Fruit fly (Drosophila melanogaster): ENCODE results near the gene ND-51.
A peak's percentile ranks its signal among the peaks of the same experiment; 100 is the strongest.

Gene ND-51

dm6 chr2L:6076143-6076542 lies 13.6 kb upstream of the ND-51 start:
- no peak for TF ChIP-seq CG32532 (GFP tag; IDR thresholded peaks at IDR 0.05)
- TF ChIP-seq salm (tag; optimal IDR thresholded peaks at IDR 0.05): no peak
- peak; percentile 90 for TF ChIP-seq sqz (GFP tag; optimal IDR thresholded peaks at IDR 0.05)
- peak; percentile 15; the same call in 1 of the 2 replicates for TF ChIP-seq ato (GFP tag; IDR thresholded peaks at IDR 0.05; ENCODE audit: partially characterized antibody)
- no peak for TF ChIP-seq CG7987 (GFP tag; optimal IDR thresholded peaks at IDR 0.05)
- no peak for TF ChIP-seq Hr51 (GFP tag; optimal IDR thresholded peaks at IDR 0.05)
- TF ChIP-seq cg (GFP tag; optimal IDR thresholded peaks at IDR 0.05): peak; percentile 71
- TF ChIP-seq CG5180 (GFP tag; optimal IDR thresholded peaks at IDR 0.05): peak; percentile 40
- TF ChIP-seq Six4 (GFP tag; optimal IDR thresholded peaks at IDR 0.05): no peak
- TF ChIP-seq tio (GFP tag; optimal IDR thresholded peaks at IDR 0.05): no peak
- TF ChIP-seq abd-A (tag; optimal IDR thresholded peaks at IDR 0.05): peak; percentile 12
- peak in 1 of 2 experiments; percentile 98 for TF ChIP-seq Pdp1 (GFP tag; optimal IDR thresholded peaks at IDR 0.05)
- 0 out of 2 replicates have a peak, but pooled peaks have one; percentile 25 for TF ChIP-seq vvl (GFP tag; IDR thresholded peaks at IDR 0.05)
- peak; percentile 97 for TF ChIP-seq z (GFP tag; IDR thresholded peaks at IDR 0.05)
- TF ChIP-seq prd (optimal IDR thresholded peaks at IDR 0.05): no peak
- no peak for TF ChIP-seq prd (GFP tag; IDR thresholded peaks at IDR 0.05)
- TF ChIP-seq insv (GFP tag; optimal IDR thresholded peaks at IDR 0.05): peak in 1 of 2 experiments; percentile 90
- no peak for TF ChIP-seq PHDP (tag; optimal IDR thresholded peaks at IDR 0.05)
- peak; percentile 8; the same call in 1 of the 2 replicates for TF ChIP-seq CG13287 (GFP tag; IDR thresholded peaks at IDR 0.05; ENCODE audit: partially characterized antibody)
- peak; percentile 32; the same call in 1 of the 2 replicates for TF ChIP-seq chm (GFP tag; IDR thresholded peaks at IDR 0.05)
- no peak for TF ChIP-seq Dad (GFP tag; optimal IDR thresholded peaks at IDR 0.05)
- TF ChIP-seq bcd (GFP tag; optimal IDR thresholded peaks at IDR 0.05): no peak
- TF ChIP-seq CG17568 (GFP tag; optimal IDR thresholded peaks at IDR 0.05): no peak
- TF ChIP-seq chinmo (GFP tag; IDR thresholded peaks at IDR 0.05; ENCODE audit: partially characterized antibody): peak; percentile 81; the same call in 2 of the 4 replicates
- peak; percentile 14 for TF ChIP-seq stwl (tag; optimal IDR thresholded peaks at IDR 0.05)
- TF ChIP-seq sd (tag; optimal IDR thresholded peaks at IDR 0.05): peak; percentile 1

dm6 chr2L:6075345-6075744 lies 12.8 kb upstream of the ND-51 start:
- no peak for TF ChIP-seq Mad (GFP tag; optimal IDR thresholded peaks at IDR 0.05)
- TF ChIP-seq pros (GFP tag; optimal IDR thresholded peaks at IDR 0.05): peak; percentile 90
- peak; percentile 2 for TF ChIP-seq fd64A (GFP tag; optimal IDR thresholded peaks at IDR 0.05)
- TF ChIP-seq Med (GFP tag): no peak
- peak; percentile 63 for TF ChIP-seq oc (tag; optimal IDR thresholded peaks at IDR 0.05)
- TF ChIP-seq CG10543 (GFP tag; optimal IDR thresholded peaks at IDR 0.05): peak; percentile 41
- peak; percentile 33 for TF ChIP-seq CG6254 (GFP tag; optimal IDR thresholded peaks at IDR 0.05)
- TF ChIP-seq usp (GFP tag; optimal IDR thresholded peaks at IDR 0.05): no peak
- TF ChIP-seq CG2199 (GFP tag; IDR thresholded peaks at IDR 0.05): peak; percentile 31; the same call in 1 of the 3 replicates
- 0 out of 2 replicates have a peak, but pooled peaks have one; percentile 29 for TF ChIP-seq bbx (GFP tag; IDR thresholded peaks at IDR 0.05; ENCODE audit: partially characterized antibody)
- no peak for TF ChIP-seq CG9932 (GFP tag; IDR thresholded peaks at IDR 0.05)
- peak in 1 of 2 experiments; percentile 19 for TF ChIP-seq Hr78 (GFP tag; optimal IDR thresholded peaks at IDR 0.05)
- peak; percentile 66; the same call in 2 of the 3 replicates for TF ChIP-seq sr (GFP tag; IDR thresholded peaks at IDR 0.05)
- TF ChIP-seq Blimp-1 (GFP tag; optimal IDR thresholded peaks at IDR 0.05): peak; percentile 98
- TF ChIP-seq z (GFP tag; IDR thresholded peaks at IDR 0.05): peak; percentile 94
- TF ChIP-seq abd-A (tag; optimal IDR thresholded peaks at IDR 0.05): peak; percentile 94
- peak; percentile 80 for TF ChIP-seq CG12769 (tag; optimal IDR thresholded peaks at IDR 0.05)
- no peak for TF ChIP-seq twi (tag; optimal IDR thresholded peaks at IDR 0.05)
- TF ChIP-seq bab2 (GFP tag; optimal IDR thresholded peaks at IDR 0.05): no peak
- no peak for TF ChIP-seq CG32532 (GFP tag; IDR thresholded peaks at IDR 0.05)
- no peak for TF ChIP-seq Xrp1 (GFP tag; IDR thresholded peaks at IDR 0.05)
- TF ChIP-seq Scr (GFP tag; IDR thresholded peaks at IDR 0.05; ENCODE audit: partially characterized antibody): 0 out of 2 replicates have a peak, but pooled peaks have one; percentile 28
- peak; percentile 34 for TF ChIP-seq nerfin-1 (tag; optimal IDR thresholded peaks at IDR 0.05)
- peak; percentile 22; the same call in 1 of the 2 replicates for TF ChIP-seq ara (GFP tag; IDR thresholded peaks at IDR 0.05)
- no peak for TF ChIP-seq Mrtf (GFP tag; IDR thresholded peaks at IDR 0.05)
- TF ChIP-seq CG14710 (tag; optimal IDR thresholded peaks at IDR 0.05): no peak
